Fruit fly (Drosophila melanogaster) S2 (cell line): ENCODE results near the gene Cad89D.

Experiments used
- CG8478 ChIP-seq: fragments of >200 bp; optimal IDR thresholded peaks from 2 replicates; lab custom pipeline; 2018
- CTCF ChIP-seq, 2 experiments: fragments of >200 bp; optimal IDR thresholded peaks; 2 replicates each; lab custom pipeline; 2018

DNA sequence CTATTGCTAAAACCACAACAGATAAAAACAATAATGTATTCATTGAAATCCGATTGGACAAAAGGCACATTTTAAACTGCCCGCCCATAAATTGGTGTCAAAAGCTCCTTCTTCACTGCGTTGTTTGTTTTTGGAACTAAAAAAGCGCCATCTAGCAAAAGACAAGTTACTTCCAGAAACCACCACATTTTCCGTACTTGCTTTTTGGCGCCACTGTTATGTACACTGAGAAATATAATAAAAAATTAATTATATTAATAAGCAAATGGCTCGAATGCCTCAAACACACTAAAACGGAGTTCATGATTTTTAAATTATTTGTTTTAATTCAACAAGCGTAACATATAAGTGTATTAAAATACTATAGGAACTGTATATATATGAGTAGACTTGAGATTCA is 2.2 kb upstream of the Cad89D start:
- TF ChIP-seq CG8478 (lab: Kevin White, UChicago), result no peak
- TF ChIP-seq CTCF (optimal IDR thresholded peaks at IDR 0.05; lab: Kevin White, UChicago), result peak; percentile 91 to 96
